Worm (Caenorhabditis elegans): Measurements from ENCODE around the gene hlh-3.

Gene hlh-3

ce11 chrII:9059010-9059409 lies 27.4 kb upstream of the hlh-3 start:
- TF ChIP-seq nhr-28 (tag; optimal IDR thresholded peaks at IDR 0.05): no peak
- TF ChIP-seq zag-1 (tag; optimal IDR thresholded peaks at IDR 0.05): no peak
- no peak for TF ChIP-seq elt-1 (tag; optimal IDR thresholded peaks at IDR 0.05)
- TF ChIP-seq sea-2 (GFP tag; optimal IDR thresholded peaks at IDR 0.05): no peak
- no peak for TF ChIP-seq jun-1 (tag; optimal IDR thresholded peaks at IDR 0.05)
- no peak for TF ChIP-seq elt-2 (tag; optimal IDR thresholded peaks at IDR 0.05)
- no peak for TF ChIP-seq unc-39 (tag; optimal IDR thresholded peaks at IDR 0.05)
- no peak for TF ChIP-seq ceh-82 (tag; optimal IDR thresholded peaks at IDR 0.05)
- no peak for TF ChIP-seq skn-1 (tag; optimal IDR thresholded peaks at IDR 0.05)
- no peak for TF ChIP-seq nhr-25 (tag; optimal IDR thresholded peaks at IDR 0.05)

- TF ChIP-seq nhr-76 (tag; optimal IDR thresholded peaks at IDR 0.05) (peak; percentile 6), lin-15B (tag; optimal IDR thresholded peaks at IDR 0.05) (peak; percentile 78), nhr-11 (tag; optimal IDR thresholded peaks at IDR 0.05) (peak; percentile 74), elt-2 (tag; optimal IDR thresholded peaks at IDR 0.05) (peak; percentile 89), ZK546.5 (tag; optimal IDR thresholded peaks at IDR 0.05) (no peak), elt-3 (tag; optimal IDR thresholded peaks at IDR 0.05) (peak in 2 of 3 experiments; percentile 47 to 62), mml-1 (tag; optimal IDR thresholded peaks at IDR 0.05) (no peak), eor-1 (tag; optimal IDR thresholded peaks at IDR 0.05) (no peak), tbx-2 (tag; optimal IDR thresholded peaks at IDR 0.05) (peak; percentile 65), nhr-28 (tag; optimal IDR thresholded peaks at IDR 0.05) (no peak), sea-2 (GFP tag; optimal IDR thresholded peaks at IDR 0.05) (peak; percentile 87), ztf-4 (tag; optimal IDR thresholded peaks at IDR 0.05) (peak; percentile 77), zag-1 (tag; optimal IDR thresholded peaks at IDR 0.05) (no peak), nhr-23 (tag; optimal IDR thresholded peaks at IDR 0.05) (peak; percentile 77), fkh-2 (tag; optimal IDR thresholded peaks at IDR 0.05) (no peak), ceh-9 (tag; optimal IDR thresholded peaks at IDR 0.05) (no peak), snpc-4 (tag; optimal IDR thresholded peaks at IDR 0.05) (peak; percentile 55), nhr-77 (tag; optimal IDR thresholded peaks at IDR 0.05) (peak; percentile 1), mdl-1 (tag; optimal IDR thresholded peaks at IDR 0.05) (peak; percentile 74), nfya-1 (tag; optimal IDR thresholded peaks at IDR 0.05; ENCODE audit: insufficient read depth) (peak; percentile 97), egl-27 (tag; optimal IDR thresholded peaks at IDR 0.05) (peak; percentile 68), nhr-25 (tag; optimal IDR thresholded peaks at IDR 0.05) (peak; percentile 97), ceh-28 (tag; optimal IDR thresholded peaks at IDR 0.05) (peak; percentile 53), R02D3.7 (tag; optimal IDR thresholded peaks at IDR 0.05) (peak; percentile 74), nhr-237 (tag; optimal IDR thresholded peaks at IDR 0.05) (no peak), unc-39 (tag; optimal IDR thresholded peaks at IDR 0.05) (no peak), fkh-10 (GFP tag; optimal IDR thresholded peaks at IDR 0.05) (peak; percentile 86), pha-4 (tag; optimal IDR thresholded peaks at IDR 0.05) (peak; percentile 96), pqm-1 (tag; optimal IDR thresholded peaks at IDR 0.05) (peak; percentile 55), daf-12 (tag; optimal IDR thresholded peaks at IDR 0.05) (no peak), ztf-11 (tag; optimal IDR thresholded peaks at IDR 0.05) (no peak), aly-2 (tag; optimal IDR thresholded peaks at IDR 0.05) (no peak), ama-1 (optimal IDR thresholded peaks at IDR 0.05) (peak; percentile 62), lsy-12 (tag; optimal IDR thresholded peaks at IDR 0.05) (peak; percentile 80), nhr-12 (tag; optimal IDR thresholded peaks at IDR 0.05) (no peak), nhr-43 (tag; optimal IDR thresholded peaks at IDR 0.05; ENCODE audit: poor library complexity, severe bottlenecking) (peak; percentile 55), jun-1 (tag; optimal IDR thresholded peaks at IDR 0.05) (peak; percentile 91), fos-1 (tag; optimal IDR thresholded peaks at IDR 0.05) (peak; percentile 90), elt-1 (tag; optimal IDR thresholded peaks at IDR 0.05) (peak; percentile 58), hmg-11 (tag; optimal IDR thresholded peaks at IDR 0.05) (peak; percentile 95), ceh-82 (tag; optimal IDR thresholded peaks at IDR 0.05) (no peak), egl-5 (tag; optimal IDR thresholded peaks at IDR 0.05) (peak; percentile 90), skn-1 (tag; optimal IDR thresholded peaks at IDR 0.05) (peak; percentile 80), ceh-16 (tag; optimal IDR thresholded peaks at IDR 0.05) (no peak), lin-39 (tag; optimal IDR thresholded peaks at IDR 0.05) (peak; percentile 96), nhr-67 (tag; optimal IDR thresholded peaks at IDR 0.05) (no peak), unc-62 (GFP tag; optimal IDR thresholded peaks at IDR 0.05) (peak; percentile 90)
Measured at ce11 chrII:9060332-9060840, 26.0 kb upstream of the hlh-3 start.
